Worm (Caenorhabditis elegans): Measurements from ENCODE around the gene apx-1.

DNA sequence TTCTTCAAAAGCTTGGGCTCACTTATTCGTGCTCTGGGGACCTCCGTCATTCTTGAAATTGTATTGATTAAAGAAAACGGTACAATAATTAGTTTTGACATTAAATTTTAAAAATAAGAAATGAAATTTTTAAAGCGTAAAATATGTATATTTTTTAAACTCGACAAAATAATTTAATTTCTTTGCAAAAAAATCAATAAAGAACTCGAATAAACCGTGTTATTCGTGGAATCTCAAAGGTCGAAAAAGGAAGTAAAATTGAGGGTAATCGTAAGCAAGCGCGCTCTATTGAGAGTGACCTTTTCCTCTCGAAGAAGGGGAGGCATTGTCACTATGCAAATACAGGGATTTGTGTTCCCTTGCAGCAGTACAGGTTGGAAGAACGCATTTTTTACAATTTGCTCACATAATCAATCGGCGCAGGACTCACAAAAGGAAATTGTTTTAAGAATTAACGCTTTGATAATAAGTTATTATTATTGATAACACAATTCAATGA lies 15.0 kb upstream of the apx-1 start, which contains the start of gene Y73C8B.2:
- TF ChIP-seq ama-1 (optimal IDR thresholded peaks at IDR 0.05), result no peak
- no peak for TF ChIP-seq ama-1 (GFP tag; optimal IDR thresholded peaks at IDR 0.05)
- TF ChIP-seq F23B12.7 (tag; optimal IDR thresholded peaks at IDR 0.05; ENCODE audit: insufficient read depth), result no peak
- no peak for TF ChIP-seq lsy-27 (tag; optimal IDR thresholded peaks at IDR 0.05; ENCODE audit: borderline replicate concordance, insufficient read depth)
- TF ChIP-seq unc-62 (GFP tag; optimal IDR thresholded peaks at IDR 0.05), result no peak
- no peak for TF ChIP-seq egl-18 (GFP tag; IDR thresholded peaks at IDR 0.05)
- no peak for TF ChIP-seq unc-130 (GFP tag; optimal IDR thresholded peaks at IDR 0.05)
- TF ChIP-seq C06A6.2 (GFP tag; conservative IDR thresholded peaks at IDR 0.05), result no peak
- TF ChIP-seq snpc-4 (GFP tag; optimal IDR thresholded peaks at IDR 0.05), result no peak
- TF ChIP-seq snpc-4 (tag; optimal IDR thresholded peaks at IDR 0.05), result no peak
- TF ChIP-seq tbx-9 (tag; optimal IDR thresholded peaks at IDR 0.05; ENCODE audit: borderline replicate concordance), result no peak
